Worm (Caenorhabditis elegans) whole organism, L3 larva: ENCODE results near the gene glb-2.

ENCODE experiments used
- ama-1 ChIP-seq: fragments of 150-350 bp; optimal IDR thresholded peaks from 2 replicates; lab custom pipeline; 2018
- ceh-82 ChIP-seq: fragments of 150-350 bp; optimal IDR thresholded peaks from 2 replicates; lab custom pipeline; 2014; ENCODE audit warnings: missing biosample characterization, missing genetic modification characterization
- egl-27 ChIP-seq: sonication (generic microtip); optimal IDR thresholded peaks from 4 replicates; lab custom pipeline; 2017; ENCODE audit warnings: missing biosample characterization, missing genetic modification reagents, missing genetic modification characterization
- egl-5 ChIP-seq: fragments of 150-350 bp; optimal IDR thresholded peaks from 2 replicates; lab custom pipeline; 2017; ENCODE audit warnings: missing biosample characterization, missing genetic modification reagents, missing genetic modification characterization, inconsistent platforms
- elt-3 ChIP-seq, 3 experiments: fragments of 150-350 bp in 1 of 3; sonication (generic microtip) in 2 of 3; optimal IDR thresholded peaks; 2 replicates in 2 of 3; 4 replicates in 1 of 3; lab custom pipeline; 2014 to 2017; ENCODE audit warnings: missing biosample characterization in 3 of 3, missing genetic modification characterization in 3 of 3
- fkh-2 ChIP-seq: fragments of 150-350 bp; optimal IDR thresholded peaks from 2 replicates; lab custom pipeline; 2014; ENCODE audit warnings: missing biosample characterization, missing genetic modification reagents, missing genetic modification characterization
- lin-15B ChIP-seq: fragments of 150-350 bp; optimal IDR thresholded peaks from 2 replicates; lab custom pipeline; 2014; ENCODE audit warnings: missing biosample characterization, missing genetic modification characterization
- lin-39 ChIP-seq: fragments of 150-350 bp; optimal IDR thresholded peaks from 2 replicates; lab custom pipeline; 2018; ENCODE audit warnings: missing biosample characterization, missing genetic modification reagents, missing genetic modification characterization
- nfya-1 ChIP-seq: sonication (generic microtip); optimal IDR thresholded peaks from 2 replicates; lab custom pipeline; 2017; ENCODE audit warnings: missing genetic modification characterization, mild to moderate bottlenecking, missing compliant biosample characterization, antibody characterized with exemption, moderate library complexity; ENCODE audit not compliant: insufficient read depth
- nhr-28 ChIP-seq: fragments of 150-350 bp; optimal IDR thresholded peaks from 2 replicates; lab custom pipeline; 2014; ENCODE audit warnings: missing biosample characterization, missing genetic modification characterization
- nhr-43 ChIP-seq: sonication (generic microtip); optimal IDR thresholded peaks from 2 replicates; lab custom pipeline; 2016; ENCODE audit warnings: mild to moderate bottlenecking, missing genetic modification characterization, missing compliant biosample characterization; ENCODE audit not compliant: poor library complexity, severe bottlenecking
- sea-2 ChIP-seq: fragments of 150-350 bp; sonication (generic microtip); optimal IDR thresholded peaks from 4 replicates; lab custom pipeline; 2014; ENCODE audit warnings: missing biosample characterization, missing genetic modification reagents, missing genetic modification characterization
- unc-62 ChIP-seq: fragments of 150-350 bp; sonication (generic microtip); optimal IDR thresholded peaks from 4 replicates; lab custom pipeline; 2014; ENCODE audit warnings: missing biosample characterization, missing genetic modification reagents, missing genetic modification characterization
- zag-1 ChIP-seq: fragments of 150-350 bp; optimal IDR thresholded peaks from 2 replicates; lab custom pipeline; 2014; ENCODE audit warnings: missing biosample characterization, missing genetic modification characterization

ce11 chrIV:7258253-7258652 is 4.8 kb downstream of the glb-2 start, which contains the start of gene C06E4.6:
- TF ChIP-seq lin-39 (tag; lab: Kevin White, UChicago) (no peak), lin-15B (peak; percentile 6), nfya-1 (no peak), unc-62 (GFP tag; lab: Kevin White, UChicago) (no peak), elt-3 (tag; optimal IDR thresholded peaks at IDR 0.05; lab: Kevin White, UChicago) (no peak), sea-2 (GFP tag; lab: Kevin White, UChicago) (no peak), egl-5 (tag; lab: Kevin White, UChicago) (no peak), nhr-43 (tag; lab: Kevin White, UChicago) (no peak), egl-27 (tag; lab: Kevin White, UChicago) (no peak), ama-1 (no peak), fkh-2 (no peak), ceh-82 (tag; lab: Kevin White, UChicago) (no peak), zag-1 (no peak), nhr-28 (tag; lab: Kevin White, UChicago) (no peak)
